Fruit fly (Drosophila melanogaster) whole organism, pupa: ENCODE measurements around the gene CG13012.

ENCODE experiments used
- CG17806 ChIP-seq: fragments of 200-800 bp; sonication (Bioruptor generic); optimal IDR thresholded peaks from 2 replicates; lab custom pipeline; 2018; ENCODE audit warnings: missing biosample characterization, mild to moderate bottlenecking, missing genetic modification characterization, moderate library complexity
- CG32121 ChIP-seq: fragments of 200-800 bp; sonication (Bioruptor generic); IDR thresholded peaks from 2 replicates; pipeline ENCODE4 v1.3.6; 2022; ENCODE audit warnings: missing biosample characterization, missing genetic modification characterization

DNA sequence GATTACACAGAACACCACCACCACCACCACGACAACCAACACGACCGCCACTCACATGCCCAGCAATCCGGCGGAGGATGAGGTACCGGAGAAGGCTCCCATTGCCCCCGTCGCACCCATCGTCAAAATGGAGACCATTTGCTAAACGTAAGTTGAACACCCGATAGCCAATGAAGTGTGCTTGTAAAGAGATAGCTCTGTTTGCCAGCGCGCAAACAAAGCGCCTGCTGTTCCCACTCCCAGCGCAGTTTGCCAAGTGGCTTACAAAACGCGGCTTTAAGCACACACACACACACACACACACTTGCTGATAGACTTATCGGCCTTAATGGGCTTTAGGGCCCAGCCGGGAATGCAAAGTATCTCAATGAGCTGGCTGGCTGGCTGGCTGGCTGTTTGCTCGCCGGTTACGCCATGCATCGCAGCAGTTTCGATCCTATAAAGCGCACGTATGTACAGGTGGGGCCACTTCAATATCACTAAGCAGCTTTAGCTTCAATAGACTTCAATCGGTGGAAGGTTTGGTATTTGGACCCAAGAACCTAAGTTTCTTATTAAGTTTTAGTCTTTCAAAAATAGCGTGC, 33.1 kb downstream of the CG13012 start:
- TF ChIP-seq CG32121 (GFP tag; lab: Robert Waterston, UW) = no peak
- TF ChIP-seq CG17806 (tag; lab: Kevin White, UChicago) = no peak
